Worm (Caenorhabditis elegans): Measurements from ENCODE around the gene T01D1.4.

ce11 chrII:194458-194857 lies 15.6 kb upstream of the T01D1.4 start, which contains the start of gene abu-11:
- no peak for TF ChIP-seq fkh-10 (GFP tag; optimal IDR thresholded peaks at IDR 0.05)
- no peak for TF ChIP-seq skn-1 (tag; optimal IDR thresholded peaks at IDR 0.05)
- TF ChIP-seq lin-13 (GFP tag; optimal IDR thresholded peaks at IDR 0.05) = no peak
- TF ChIP-seq ceh-62 (tag; optimal IDR thresholded peaks at IDR 0.05) = no peak
- TF ChIP-seq ama-1 (optimal IDR thresholded peaks at IDR 0.05) = no peak
- no peak for TF ChIP-seq nhr-28 (tag; optimal IDR thresholded peaks at IDR 0.05)
- TF ChIP-seq ceh-32 (tag; optimal IDR thresholded peaks at IDR 0.05; ENCODE audit: poor library complexity) = no peak
- no peak for TF ChIP-seq nhr-77 (tag; optimal IDR thresholded peaks at IDR 0.05)
- no peak for TF ChIP-seq R02D3.7 (tag; optimal IDR thresholded peaks at IDR 0.05)
- TF ChIP-seq F49E8.2 (tag; optimal IDR thresholded peaks at IDR 0.05; ENCODE audit: borderline replicate concordance) = no peak
- no peak for TF ChIP-seq hlh-11 (tag; optimal IDR thresholded peaks at IDR 0.05)
